Worm (Caenorhabditis elegans) whole organism, L3 larva: ENCODE results near the gene tmbi-4.
"Not testable (repeated sequence)": the region's sequence is repeated elsewhere in the genome, so short reads cannot be mapped to it uniquely, and the experiment has no call there.

ENCODE experiments used
- ZK546.5 ChIP-seq: sonication (generic microtip); optimal IDR thresholded peaks from 2 replicates; lab custom pipeline; 2017; ENCODE audit warnings: missing biosample characterization, missing genetic modification characterization
- ama-1 ChIP-seq: fragments of 150-350 bp; optimal IDR thresholded peaks from 2 replicates; lab custom pipeline; 2018
- ceh-16 ChIP-seq: sonication (generic microtip); optimal IDR thresholded peaks from 2 replicates; lab custom pipeline; 2017; ENCODE audit warnings: missing biosample characterization, missing genetic modification characterization
- ceh-28 ChIP-seq: fragments of 150-350 bp; optimal IDR thresholded peaks from 2 replicates; lab custom pipeline; 2014; ENCODE audit warnings: missing biosample characterization, missing genetic modification reagents, missing genetic modification characterization
- ceh-82 ChIP-seq: fragments of 150-350 bp; optimal IDR thresholded peaks from 2 replicates; lab custom pipeline; 2014; ENCODE audit warnings: missing biosample characterization, missing genetic modification characterization
- ceh-9 ChIP-seq: sonication (generic microtip); optimal IDR thresholded peaks from 2 replicates; lab custom pipeline; 2018; ENCODE audit warnings: missing biosample characterization, missing genetic modification characterization
- daf-12 ChIP-seq: fragments of 150-350 bp; optimal IDR thresholded peaks from 2 replicates; lab custom pipeline; 2014; ENCODE audit warnings: missing biosample characterization, missing genetic modification reagents, missing genetic modification characterization
- egl-5 ChIP-seq: fragments of 150-350 bp; optimal IDR thresholded peaks from 2 replicates; lab custom pipeline; 2017; ENCODE audit warnings: missing biosample characterization, missing genetic modification reagents, missing genetic modification characterization, inconsistent platforms
- elt-2 ChIP-seq: sonication (generic microtip); optimal IDR thresholded peaks from 2 replicates; lab custom pipeline; 2016; ENCODE audit warnings: missing genetic modification reagents, mild to moderate bottlenecking, missing genetic modification characterization, missing compliant biosample characterization
- elt-3 ChIP-seq, 3 experiments: fragments of 150-350 bp in 1 of 3; sonication (generic microtip) in 2 of 3; optimal IDR thresholded peaks; 2 replicates in 2 of 3; 4 replicates in 1 of 3; lab custom pipeline; 2014 to 2017; ENCODE audit warnings: missing biosample characterization in 3 of 3, missing genetic modification characterization in 3 of 3
- eor-1 ChIP-seq, 2 experiments: fragments of 150-350 bp; optimal IDR thresholded peaks; 2 replicates each; lab custom pipeline; 2014 to 2018; ENCODE audit warnings: missing biosample characterization in 2 of 2, missing genetic modification characterization in 2 of 2
- fkh-2 ChIP-seq: fragments of 150-350 bp; optimal IDR thresholded peaks from 2 replicates; lab custom pipeline; 2014; ENCODE audit warnings: missing biosample characterization, missing genetic modification reagents, missing genetic modification characterization
- hmg-11 ChIP-seq: sonication (generic microtip); optimal IDR thresholded peaks from 2 replicates; lab custom pipeline; 2016; ENCODE audit warnings: missing genetic modification characterization, missing compliant biosample characterization
- jun-1 ChIP-seq: fragments of 150-350 bp; optimal IDR thresholded peaks from 2 replicates; lab custom pipeline; 2014; ENCODE audit warnings: missing biosample characterization, missing genetic modification reagents, missing genetic modification characterization
- lin-39 ChIP-seq: fragments of 150-350 bp; optimal IDR thresholded peaks from 2 replicates; lab custom pipeline; 2018; ENCODE audit warnings: missing biosample characterization, missing genetic modification reagents, missing genetic modification characterization
- mdl-1 ChIP-seq: fragments of 150-350 bp; optimal IDR thresholded peaks from 2 replicates; lab custom pipeline; 2014; ENCODE audit warnings: missing biosample characterization, missing genetic modification characterization
- mml-1 ChIP-seq: fragments of 150-350 bp; sonication (generic microtip); optimal IDR thresholded peaks from 3 replicates; lab custom pipeline; 2014; ENCODE audit warnings: missing biosample characterization, missing genetic modification characterization
- nfya-1 ChIP-seq: sonication (generic microtip); optimal IDR thresholded peaks from 2 replicates; lab custom pipeline; 2017; ENCODE audit warnings: missing genetic modification characterization, mild to moderate bottlenecking, missing compliant biosample characterization, antibody characterized with exemption, moderate library complexity; ENCODE audit not compliant: insufficient read depth
- nhr-11 ChIP-seq: fragments of 150-350 bp; optimal IDR thresholded peaks from 2 replicates; lab custom pipeline; 2014; ENCODE audit warnings: missing biosample characterization, missing genetic modification characterization
- nhr-12 ChIP-seq: fragments of 150-350 bp; optimal IDR thresholded peaks from 2 replicates; lab custom pipeline; 2014; ENCODE audit warnings: missing biosample characterization, missing genetic modification characterization
- nhr-23 ChIP-seq: fragments of 150-350 bp; optimal IDR thresholded peaks from 2 replicates; lab custom pipeline; 2014; ENCODE audit warnings: missing biosample characterization, missing genetic modification reagents, missing genetic modification characterization
- nhr-25 ChIP-seq: sonication (generic microtip); optimal IDR thresholded peaks from 2 replicates; lab custom pipeline; 2017; ENCODE audit warnings: missing biosample characterization, missing genetic modification characterization
- nhr-28 ChIP-seq: fragments of 150-350 bp; optimal IDR thresholded peaks from 2 replicates; lab custom pipeline; 2014; ENCODE audit warnings: missing biosample characterization, missing genetic modification characterization
- nhr-43 ChIP-seq: sonication (generic microtip); optimal IDR thresholded peaks from 2 replicates; lab custom pipeline; 2016; ENCODE audit warnings: mild to moderate bottlenecking, missing genetic modification characterization, missing compliant biosample characterization; ENCODE audit not compliant: poor library complexity, severe bottlenecking
- nhr-67 ChIP-seq: fragments of 150-350 bp; optimal IDR thresholded peaks from 2 replicates; lab custom pipeline; 2014; ENCODE audit warnings: missing biosample characterization, missing genetic modification characterization
- nhr-76 ChIP-seq: fragments of 150-350 bp; sonication (generic microtip); optimal IDR thresholded peaks from 5 replicates; lab custom pipeline; 2014; ENCODE audit warnings: missing biosample characterization, missing genetic modification characterization
- nhr-77 ChIP-seq: fragments of 150-350 bp; optimal IDR thresholded peaks from 2 replicates; lab custom pipeline; 2014; ENCODE audit warnings: missing biosample characterization, missing genetic modification characterization
- pha-4 ChIP-seq: fragments of 150-350 bp; optimal IDR thresholded peaks from 2 replicates; lab custom pipeline; 2014; ENCODE audit warnings: missing biosample characterization, missing genetic modification reagents, missing genetic modification characterization
- skn-1 ChIP-seq: fragments of 150-350 bp; optimal IDR thresholded peaks from 2 replicates; lab custom pipeline; 2014; ENCODE audit warnings: missing biosample characterization, missing genetic modification characterization
- snpc-4 ChIP-seq: fragments of 150-350 bp; optimal IDR thresholded peaks from 2 replicates; lab custom pipeline; 2014; ENCODE audit warnings: missing biosample characterization, missing genetic modification characterization
- tbx-2 ChIP-seq: sonication (generic microtip); optimal IDR thresholded peaks from 2 replicates; lab custom pipeline; 2016; ENCODE audit warnings: mild to moderate bottlenecking, missing genetic modification characterization, missing compliant biosample characterization
- unc-62 ChIP-seq: fragments of 150-350 bp; sonication (generic microtip); optimal IDR thresholded peaks from 4 replicates; lab custom pipeline; 2014; ENCODE audit warnings: missing biosample characterization, missing genetic modification reagents, missing genetic modification characterization
- zag-1 ChIP-seq: fragments of 150-350 bp; optimal IDR thresholded peaks from 2 replicates; lab custom pipeline; 2014; ENCODE audit warnings: missing biosample characterization, missing genetic modification characterization
- ztf-11 ChIP-seq: fragments of 150-350 bp; optimal IDR thresholded peaks from 2 replicates; lab custom pipeline; 2014; ENCODE audit warnings: missing biosample characterization, missing genetic modification characterization
- ztf-4 ChIP-seq: fragments of 150-350 bp; optimal IDR thresholded peaks from 2 replicates; lab custom pipeline; 2014; ENCODE audit warnings: missing biosample characterization, missing genetic modification characterization

The tmbi-4 gene

DNA sequence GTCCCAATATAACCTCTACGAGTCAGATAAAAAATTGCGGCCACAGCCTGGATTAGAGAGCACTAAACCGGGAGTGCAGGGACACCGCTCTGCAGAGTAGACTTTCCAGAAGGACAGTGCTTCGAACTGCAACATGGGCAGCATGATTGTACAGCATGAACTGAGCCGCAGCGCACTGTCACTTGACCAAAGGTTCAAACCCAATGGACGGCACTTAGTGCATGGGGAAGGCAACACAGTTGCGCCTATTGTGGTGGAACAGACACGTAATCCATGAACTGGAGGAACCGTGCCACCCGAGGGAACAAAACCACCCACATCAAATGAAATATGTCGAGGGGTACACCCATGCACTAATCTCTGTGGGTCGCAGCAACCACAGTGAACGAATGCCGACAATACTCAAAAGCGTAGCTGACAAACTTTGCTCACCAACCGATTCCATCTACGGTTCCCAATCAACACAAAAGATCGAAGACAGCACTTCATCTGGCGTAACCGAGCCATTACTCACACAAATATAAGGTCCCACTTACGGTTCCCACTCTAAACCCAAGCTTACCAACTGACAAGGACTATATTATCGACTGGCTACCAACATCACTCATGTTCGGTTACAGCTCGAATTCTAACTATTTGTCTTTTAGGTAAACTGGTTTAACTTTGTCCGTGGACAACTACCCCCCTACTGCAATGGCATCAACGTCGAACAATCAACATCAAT lies 45.0 kb downstream of the tmbi-4 start:
- TF ChIP-seq lin-39 (tag; lab: Kevin White, UChicago) (no peak), nhr-23 (no peak)

DNA sequence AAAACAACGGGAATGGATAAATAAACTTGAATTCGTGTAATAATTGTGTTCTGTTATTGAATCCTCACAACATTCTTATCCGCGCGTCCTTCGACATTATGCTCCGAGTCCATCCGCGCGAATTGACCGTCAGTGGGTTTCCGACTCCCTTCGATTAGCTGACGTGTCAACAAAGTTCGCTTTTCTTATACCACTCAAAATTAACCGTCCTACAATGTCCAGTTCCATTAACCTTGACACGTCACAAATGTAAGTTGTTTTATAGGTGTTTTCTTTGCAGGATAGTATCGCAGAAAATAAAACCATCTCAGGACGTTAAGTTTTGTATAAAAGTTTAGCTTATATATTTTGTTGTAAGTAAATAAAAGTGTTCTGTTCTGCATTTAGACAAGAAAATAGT lies 53.0 kb downstream of the tmbi-4 start, which contains the start of gene crb-3:
TSS of gene crb-3 (plus strand) at position 301 of the 400 bp plus-strand sequence.
- TF ChIP-seq egl-5; snpc-4 (tag; lab: Kevin White, UChicago); mml-1 (tag; lab: Kevin White, UChicago): not testable (repeated sequence)

DNA sequence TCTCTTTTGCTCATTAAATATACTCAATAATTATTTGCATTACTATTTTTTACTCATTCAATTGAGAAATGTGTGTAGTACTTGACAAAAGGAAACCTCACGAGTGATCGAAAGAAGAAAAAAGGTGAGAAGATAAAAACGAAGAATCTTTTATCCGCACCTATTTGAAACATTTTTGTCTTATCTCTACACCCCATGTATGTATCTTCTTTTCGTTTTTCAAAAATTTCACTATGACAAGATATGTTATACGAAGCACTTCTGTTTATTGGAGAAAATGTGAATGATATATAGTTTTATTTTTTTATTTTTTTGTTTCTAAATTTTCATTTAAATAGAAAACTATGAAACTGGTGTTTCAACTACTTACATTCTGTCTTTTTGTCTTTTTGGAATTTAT lies 54.5 kb downstream of the tmbi-4 start:
- TF ChIP-seq nhr-25 (tag; lab: Kevin White, UChicago): no peak
- no peak for TF ChIP-seq ama-1 (lab: Kevin White, UChicago)
- no peak for TF ChIP-seq fkh-2 (tag; lab: Kevin White, UChicago)
- TF ChIP-seq ceh-82 (tag; lab: Kevin White, UChicago): no peak
- TF ChIP-seq nhr-76 (tag; lab: Kevin White, UChicago): no peak
- no peak for TF ChIP-seq zag-1 (tag; lab: Kevin White, UChicago)
- no peak for TF ChIP-seq nhr-77
- no peak for TF ChIP-seq ceh-28
- no peak for TF ChIP-seq unc-62
- no peak for TF ChIP-seq nhr-28 (tag; lab: Kevin White, UChicago)
- TF ChIP-seq skn-1 (tag; lab: Kevin White, UChicago): no peak
- no peak for TF ChIP-seq ZK546.5 (tag; lab: Kevin White, UChicago)
- TF ChIP-seq jun-1 (tag; lab: Kevin White, UChicago): no peak
- TF ChIP-seq nhr-43: no peak
- no peak for TF ChIP-seq ztf-4 (tag; lab: Kevin White, UChicago)
- TF ChIP-seq pha-4 (tag; lab: Kevin White, UChicago): no peak
- TF ChIP-seq ztf-11: no peak

DNA sequence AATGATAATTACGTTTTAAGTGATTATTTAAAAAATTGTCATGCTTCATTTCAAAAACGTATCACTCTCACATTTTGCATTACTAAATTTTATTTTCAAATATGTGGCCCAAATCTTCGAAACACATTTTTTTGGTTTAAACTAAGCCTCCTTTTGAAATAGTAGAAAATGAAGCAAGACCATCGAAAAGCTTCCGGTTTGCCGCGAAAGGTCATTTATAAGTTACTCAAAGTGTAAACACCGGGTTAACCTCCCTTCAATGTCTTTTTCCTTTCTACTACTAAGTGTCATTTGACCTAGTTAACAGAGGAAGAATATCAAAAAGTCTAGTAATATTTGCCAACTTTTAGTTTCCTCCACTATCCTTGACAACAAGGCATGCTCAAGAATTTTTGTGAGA lies 56.2 kb downstream of the tmbi-4 start:
- TF ChIP-seq ztf-11: no peak
- no peak for TF ChIP-seq mdl-1
- TF ChIP-seq eor-1 (tag; optimal IDR thresholded peaks at IDR 0.05; lab: Kevin White, UChicago): no peak
- no peak for TF ChIP-seq ZK546.5 (tag; lab: Kevin White, UChicago)
- TF ChIP-seq nhr-11 (tag; lab: Kevin White, UChicago): no peak
- TF ChIP-seq jun-1 (tag; lab: Kevin White, UChicago): no peak
- no peak for TF ChIP-seq elt-3 (tag; optimal IDR thresholded peaks at IDR 0.05; lab: Kevin White, UChicago)
- TF ChIP-seq ceh-9 (tag; lab: Kevin White, UChicago): no peak

DNA sequence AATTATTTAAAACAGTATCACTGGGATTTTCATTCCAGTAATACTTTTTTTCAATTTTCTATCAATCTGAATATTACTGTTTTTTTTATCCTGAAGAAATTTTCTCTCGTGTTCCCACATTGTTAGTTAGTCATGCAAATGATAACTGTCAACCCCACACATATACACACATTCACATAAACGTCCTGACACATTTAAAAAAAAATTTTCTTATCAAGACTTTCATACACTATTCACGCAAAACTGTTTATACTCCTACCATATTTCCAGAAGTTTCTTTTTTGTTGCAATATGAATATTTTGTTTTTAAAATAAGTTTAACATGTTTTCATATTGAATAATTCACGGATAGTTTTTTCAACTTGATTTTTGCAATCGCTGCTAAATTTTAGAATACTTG lies 58.0 kb downstream of the tmbi-4 start:
- TF ChIP-seq ZK546.5 (tag; lab: Kevin White, UChicago): no peak
- no peak for TF ChIP-seq nhr-67 (tag; lab: Kevin White, UChicago)
- no peak for TF ChIP-seq nhr-28 (tag; lab: Kevin White, UChicago)
- TF ChIP-seq mml-1 (tag; lab: Kevin White, UChicago): no peak
- TF ChIP-seq hmg-11 (tag; lab: Kevin White, UChicago): no peak
- no peak for TF ChIP-seq nhr-12 (tag; lab: Kevin White, UChicago)
- TF ChIP-seq tbx-2: no peak
- no peak for TF ChIP-seq nhr-25 (tag; lab: Kevin White, UChicago)
- no peak for TF ChIP-seq zag-1 (tag; lab: Kevin White, UChicago)
- TF ChIP-seq ceh-16 (tag; lab: Kevin White, UChicago): no peak
- TF ChIP-seq daf-12 (tag; lab: Kevin White, UChicago): no peak
- no peak for TF ChIP-seq nhr-43
- TF ChIP-seq pha-4 (tag; lab: Kevin White, UChicago): peak; percentile 28
- no peak for TF ChIP-seq ztf-11
- no peak for TF ChIP-seq nfya-1
- TF ChIP-seq elt-2: peak; percentile 48
